Worm (Caenorhabditis elegans) whole organism, L2 larva: ENCODE measurements around the gene F46E10.18.
A peak's percentile ranks its signal among the peaks of the same experiment; 100 is the strongest.

Source experiments
- C34F6.9 ChIP-seq: fragments of 150-350 bp; optimal IDR thresholded peaks from 2 replicates; lab custom pipeline; 2014; ENCODE audit warnings: missing biosample characterization, missing genetic modification characterization
- F13H6.1 ChIP-seq: sonication (generic microtip); optimal IDR thresholded peaks from 2 replicates; lab custom pipeline; 2016; ENCODE audit warnings: missing genetic modification characterization, missing compliant biosample characterization
- Y55F3AM.14 ChIP-seq: fragments of 200-800 bp; sonication (Bioruptor generic); optimal IDR thresholded peaks from 2 replicates; lab custom pipeline; 2018; ENCODE audit warnings: mild to moderate bottlenecking, missing genetic modification characterization, missing compliant biosample characterization
- ZK546.5 ChIP-seq: sonication (generic microtip); optimal IDR thresholded peaks from 2 replicates; lab custom pipeline; 2017; ENCODE audit warnings: missing biosample characterization, missing genetic modification characterization
- alr-1 ChIP-seq: fragments of 150-350 bp; optimal IDR thresholded peaks from 2 replicates; lab custom pipeline; 2014; ENCODE audit warnings: missing biosample characterization, missing genetic modification characterization
- aly-2 ChIP-seq: fragments of 150-350 bp; optimal IDR thresholded peaks from 2 replicates; lab custom pipeline; 2014; ENCODE audit warnings: missing biosample characterization, missing genetic modification characterization
- ama-1 ChIP-seq: fragments of 150-350 bp; optimal IDR thresholded peaks from 2 replicates; lab custom pipeline; 2018; ENCODE audit warnings: inconsistent platforms
- blmp-1 ChIP-seq: sonication (generic microtip); optimal IDR thresholded peaks from 2 replicates; lab custom pipeline; 2017; ENCODE audit warnings: missing genetic modification characterization, mild to moderate bottlenecking, missing compliant biosample characterization, antibody characterized with exemption, moderate library complexity; ENCODE audit not compliant: insufficient read depth
- ceh-82 ChIP-seq: fragments of 150-350 bp; optimal IDR thresholded peaks from 2 replicates; lab custom pipeline; 2014; ENCODE audit warnings: missing biosample characterization, missing genetic modification characterization
- crh-2 ChIP-seq: sonication (generic microtip); optimal IDR thresholded peaks from 2 replicates; lab custom pipeline; 2017; ENCODE audit warnings: missing biosample characterization, missing genetic modification characterization
- dmd-4 ChIP-seq: sonication (generic microtip); optimal IDR thresholded peaks from 2 replicates; lab custom pipeline; 2017; ENCODE audit warnings: missing biosample characterization, missing genetic modification characterization
- elt-1 ChIP-seq: fragments of 150-350 bp; optimal IDR thresholded peaks from 2 replicates; lab custom pipeline; 2014; ENCODE audit warnings: missing biosample characterization, missing genetic modification characterization
- elt-3 ChIP-seq: sonication (generic microtip); optimal IDR thresholded peaks from 2 replicates; lab custom pipeline; 2017; ENCODE audit warnings: missing biosample characterization, missing genetic modification characterization
- fos-1 ChIP-seq: fragments of 150-350 bp; optimal IDR thresholded peaks from 2 replicates; lab custom pipeline; 2014; ENCODE audit warnings: missing biosample characterization, missing genetic modification characterization
- gmeb-1 ChIP-seq: fragments of 150-350 bp; optimal IDR thresholded peaks from 2 replicates; lab custom pipeline; 2014; ENCODE audit warnings: missing biosample characterization, missing genetic modification characterization
- lin-13 ChIP-seq: fragments of 150-350 bp; optimal IDR thresholded peaks from 2 replicates; lab custom pipeline; 2014; ENCODE audit warnings: missing biosample characterization, missing genetic modification reagents, missing genetic modification characterization
- lin-39 ChIP-seq: fragments of 150-350 bp; optimal IDR thresholded peaks from 2 replicates; lab custom pipeline; 2014; ENCODE audit warnings: missing biosample characterization, missing genetic modification reagents, missing genetic modification characterization
- lsy-2 ChIP-seq, 2 experiments: fragments of 150-350 bp in 1 of 2; sonication (generic microtip) in 1 of 2; optimal IDR thresholded peaks; 2 replicates each; lab custom pipeline; 2014 to 2017; ENCODE audit warnings: missing biosample characterization in 2 of 2, missing genetic modification characterization in 2 of 2
- mab-5 ChIP-seq: fragments of 150-350 bp; optimal IDR thresholded peaks from 2 replicates; lab custom pipeline; 2014; ENCODE audit warnings: missing biosample characterization, missing genetic modification characterization
- mbf-1 ChIP-seq: sonication (generic microtip); optimal IDR thresholded peaks from 2 replicates; lab custom pipeline; 2017; ENCODE audit warnings: missing biosample characterization, missing genetic modification characterization
- nhr-10 ChIP-seq: sonication (generic microtip); optimal IDR thresholded peaks from 2 replicates; lab custom pipeline; 2017; ENCODE audit warnings: missing biosample characterization, missing genetic modification characterization
- nhr-11 ChIP-seq: fragments of 150-350 bp; optimal IDR thresholded peaks from 2 replicates; lab custom pipeline; 2014; ENCODE audit warnings: missing biosample characterization, missing genetic modification characterization
- nhr-129 ChIP-seq: fragments of 150-350 bp; optimal IDR thresholded peaks from 2 replicates; lab custom pipeline; 2014; ENCODE audit warnings: missing biosample characterization, missing genetic modification characterization
- nhr-21 ChIP-seq: fragments of 150-350 bp; optimal IDR thresholded peaks from 2 replicates; lab custom pipeline; 2014; ENCODE audit warnings: missing biosample characterization, missing genetic modification characterization
- nhr-23 ChIP-seq: fragments of 150-350 bp; optimal IDR thresholded peaks from 2 replicates; lab custom pipeline; 2014; ENCODE audit warnings: missing biosample characterization, missing genetic modification reagents, missing genetic modification characterization
- nhr-237 ChIP-seq: fragments of 150-350 bp; optimal IDR thresholded peaks from 2 replicates; lab custom pipeline; 2014; ENCODE audit warnings: missing biosample characterization, missing genetic modification characterization
- nhr-6 ChIP-seq: fragments of 150-350 bp; optimal IDR thresholded peaks from 2 replicates; lab custom pipeline; 2014; ENCODE audit warnings: missing biosample characterization, missing genetic modification characterization
- peb-1 ChIP-seq: fragments of 150-350 bp; optimal IDR thresholded peaks from 2 replicates; lab custom pipeline; 2014; ENCODE audit warnings: missing biosample characterization, missing genetic modification characterization
- sem-4 ChIP-seq: fragments of 150-350 bp; optimal IDR thresholded peaks from 2 replicates; lab custom pipeline; 2014; ENCODE audit warnings: missing biosample characterization, missing genetic modification reagents, missing genetic modification characterization
- skn-1 ChIP-seq: sonication (generic microtip); optimal IDR thresholded peaks from 2 replicates; lab custom pipeline; 2017; ENCODE audit warnings: missing biosample characterization, missing genetic modification characterization
- sma-9 ChIP-seq, 2 experiments: fragments of 150-350 bp in 1 of 2; sonication (generic microtip) in 1 of 2; optimal IDR thresholded peaks; 2 replicates each; lab custom pipeline; 2014 to 2016; ENCODE audit warnings: missing genetic modification characterization in 2 of 2, mild to moderate bottlenecking in 1 of 2, missing biosample characterization in 1 of 2, missing compliant biosample characterization in 1 of 2, missing genetic modification reagents in 1 of 2, moderate library complexity in 1 of 2
- snpc-4 ChIP-seq: fragments of 150-350 bp; optimal IDR thresholded peaks from 2 replicates; lab custom pipeline; 2014; ENCODE audit warnings: missing biosample characterization, missing genetic modification characterization
- unc-39 ChIP-seq: fragments of 150-350 bp; optimal IDR thresholded peaks from 2 replicates; lab custom pipeline; 2014; ENCODE audit warnings: missing biosample characterization, missing genetic modification characterization
- unc-55 ChIP-seq: fragments of 150-350 bp; sonication (generic microtip); optimal IDR thresholded peaks from 3 replicates; lab custom pipeline; 2014; ENCODE audit warnings: missing biosample characterization, missing genetic modification reagents, missing genetic modification characterization
- zag-1 ChIP-seq: fragments of 150-350 bp; optimal IDR thresholded peaks from 2 replicates; lab custom pipeline; 2014; ENCODE audit warnings: missing biosample characterization, missing genetic modification characterization
- ztf-4 ChIP-seq: fragments of 150-350 bp; optimal IDR thresholded peaks from 2 replicates; lab custom pipeline; 2014; ENCODE audit warnings: missing biosample characterization, missing genetic modification characterization

The F46E10.18 gene

DNA sequence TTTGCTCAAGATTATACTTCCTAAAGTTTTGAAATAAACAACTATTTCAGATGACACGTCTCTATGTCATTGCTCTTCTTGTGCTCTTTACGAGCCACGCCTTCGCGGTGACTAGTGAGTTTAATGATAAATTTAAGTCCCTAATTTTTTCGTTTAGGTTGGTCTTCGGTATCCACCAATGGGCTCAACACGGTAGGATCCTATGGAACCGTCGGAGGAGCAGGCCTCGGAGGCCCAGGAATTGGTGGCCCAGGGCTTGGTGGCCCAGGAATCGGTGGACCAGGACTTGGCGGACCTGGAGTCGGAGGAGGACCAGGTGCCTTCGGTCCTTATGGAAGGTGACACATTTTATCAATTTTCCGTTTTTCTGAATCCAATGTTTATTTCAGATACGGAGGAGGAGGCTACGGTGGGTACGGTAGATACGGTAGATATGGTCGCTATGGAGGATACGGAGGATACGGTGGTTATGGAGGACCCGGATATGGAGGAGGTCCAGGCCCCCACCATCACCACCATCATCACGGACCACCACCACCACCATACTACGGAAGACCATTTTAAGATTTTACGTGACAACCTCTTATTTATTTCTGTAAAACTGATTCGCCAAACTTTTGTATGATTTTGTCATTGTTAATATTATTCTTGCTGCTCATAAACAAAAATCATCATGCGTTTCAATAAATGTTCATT, at the start of gene F46E10.18, which contains the start of gene F46E10.2:
TSS of gene F46E10.18 (plus strand) at position 646 of the 696 bp plus-strand sequence.
TSS of gene F46E10.2 (plus strand) at position 51 of the 696 bp plus-strand sequence.
- TF ChIP-seq gmeb-1 (tag; lab: Kevin White, UChicago) (no peak), elt-3 (tag; lab: Kevin White, UChicago) (no peak), ama-1 (lab: Kevin White, UChicago) (no peak), nhr-129 (tag; lab: Kevin White, UChicago) (no peak), sma-9 (GFP tag; optimal IDR thresholded peaks at IDR 0.05; lab: Kevin White, UChicago) (no peak), sma-9 (tag; optimal IDR thresholded peaks at IDR 0.05; lab: Kevin White, UChicago) (no peak)

DNA sequence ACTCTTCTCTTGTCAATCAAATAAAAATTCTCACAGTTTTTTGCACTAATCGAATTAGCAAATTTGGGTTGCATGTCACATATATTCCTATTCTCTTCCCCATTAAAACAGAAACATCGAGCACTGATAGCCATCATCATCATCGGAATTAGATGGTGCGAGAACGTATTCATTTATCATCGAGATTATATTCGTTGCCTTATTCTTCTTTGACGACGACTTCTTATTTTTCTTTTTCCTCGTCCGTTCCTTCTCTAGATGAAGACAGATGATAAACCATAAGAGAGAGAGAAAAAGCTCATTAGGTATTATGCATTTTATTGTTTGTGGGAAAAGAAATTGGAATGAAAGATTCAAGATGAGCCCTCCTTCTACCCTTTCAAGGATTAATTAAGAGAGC, 49.6 kb upstream of the F46E10.18 start:
- peak; percentile 13 for TF ChIP-seq mab-5
- TF ChIP-seq lsy-2 (tag; optimal IDR thresholded peaks at IDR 0.05; lab: Kevin White, UChicago): no peak
- TF ChIP-seq peb-1 (tag; lab: Kevin White, UChicago): no peak
- TF ChIP-seq unc-55 (GFP tag; lab: Kevin White, UChicago): peak; percentile 47
- TF ChIP-seq F13H6.1 (tag; lab: Kevin White, UChicago): no peak

DNA sequence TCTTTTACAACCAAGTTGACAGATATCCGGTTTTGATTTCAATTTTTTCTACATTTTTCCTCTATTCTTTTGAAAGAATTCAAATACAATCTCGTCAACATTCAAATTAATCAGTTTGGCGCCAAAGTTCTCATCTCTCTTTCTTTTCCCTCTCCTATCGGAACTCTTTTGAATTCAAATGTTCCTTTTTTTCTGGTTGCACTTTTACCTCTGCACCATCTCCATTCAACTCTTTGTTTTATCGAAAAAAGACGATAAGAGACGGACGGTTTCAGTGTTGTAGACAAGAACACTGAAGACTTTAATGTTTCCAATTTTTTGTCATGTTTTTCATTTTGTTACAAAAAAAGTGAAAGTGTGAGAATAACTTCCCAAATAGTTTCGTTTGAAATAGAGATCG, 44.8 kb upstream of the F46E10.18 start:
- peak; percentile 89 for TF ChIP-seq fos-1
- TF ChIP-seq nhr-23: no peak
- TF ChIP-seq unc-55 (GFP tag; lab: Kevin White, UChicago): no peak
- TF ChIP-seq nhr-10 (tag; lab: Kevin White, UChicago): no peak

DNA sequence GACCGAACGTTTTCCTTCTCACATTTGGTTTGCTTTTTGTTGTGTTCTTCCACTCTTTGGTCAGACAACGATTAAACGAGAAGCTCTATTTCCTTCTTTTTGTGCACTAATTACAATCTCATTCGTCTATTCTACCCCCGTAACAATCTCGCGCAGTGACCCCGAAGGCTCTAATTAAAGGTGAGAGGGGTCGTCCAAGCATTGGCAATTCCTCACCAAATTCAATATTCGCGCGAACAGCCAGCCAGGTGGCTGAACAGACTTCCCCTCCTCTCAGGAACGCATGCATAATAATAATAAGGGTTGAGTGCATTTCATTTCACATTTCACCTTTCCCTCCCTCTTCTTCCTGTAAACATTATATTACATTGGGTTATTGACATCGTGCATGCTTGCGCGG, 35.7 kb upstream of the F46E10.18 start:
- no peak for TF ChIP-seq dmd-4 (tag; lab: Kevin White, UChicago)
- no peak for TF ChIP-seq unc-39
- no peak for TF ChIP-seq unc-55 (GFP tag; lab: Kevin White, UChicago)
- no peak for TF ChIP-seq blmp-1
- no peak for TF ChIP-seq ceh-82
- TF ChIP-seq skn-1 (tag; lab: Kevin White, UChicago): no peak
- TF ChIP-seq mab-5: no peak
- no peak for TF ChIP-seq snpc-4 (tag; lab: Kevin White, UChicago)
- TF ChIP-seq nhr-23: no peak
- no peak for TF ChIP-seq Y55F3AM.14
- TF ChIP-seq peb-1 (tag; lab: Kevin White, UChicago): no peak
- no peak for TF ChIP-seq elt-3 (tag; lab: Kevin White, UChicago)
- TF ChIP-seq aly-2 (tag; lab: Kevin White, UChicago): no peak
- no peak for TF ChIP-seq C34F6.9
- TF ChIP-seq nhr-6 (tag; lab: Kevin White, UChicago): no peak
- TF ChIP-seq, all 48 proteins: peak for 0

DNA sequence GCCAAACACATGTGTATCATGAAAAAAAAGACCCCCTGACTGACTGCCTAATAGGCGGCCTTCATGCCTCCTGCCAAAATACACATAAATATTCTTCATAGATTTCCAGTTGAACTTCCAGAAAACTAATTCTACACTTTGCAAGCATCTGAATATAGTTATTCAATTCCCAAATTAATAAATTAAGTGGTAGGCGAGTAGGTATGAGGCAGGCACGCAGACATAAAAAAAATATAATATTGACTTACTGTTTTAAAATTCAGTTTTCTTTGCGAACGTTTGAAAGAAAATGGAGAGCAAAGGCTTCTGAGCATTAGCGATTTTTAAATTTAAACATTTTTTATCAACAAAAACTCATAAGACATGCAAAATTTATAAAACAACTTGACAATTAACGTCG, 33.0 kb upstream of the F46E10.18 start:
- TF ChIP-seq nhr-6 (tag; lab: Kevin White, UChicago) (no peak), elt-1 (tag; lab: Kevin White, UChicago) (no peak), lin-13 (peak; percentile 44), alr-1 (tag; lab: Kevin White, UChicago) (no peak), ama-1 (lab: Kevin White, UChicago) (peak; percentile 33), dmd-4 (tag; lab: Kevin White, UChicago) (no peak), nhr-23 (no peak), fos-1 (no peak), nhr-11 (tag; lab: Kevin White, UChicago) (no peak), ztf-4 (no peak), blmp-1 (no peak), unc-55 (GFP tag; lab: Kevin White, UChicago) (no peak), sem-4 (tag; lab: Kevin White, UChicago) (no peak), snpc-4 (tag; lab: Kevin White, UChicago) (no peak), lin-39 (tag; lab: Kevin White, UChicago) (no peak), C34F6.9 (no peak), nhr-237 (tag; lab: Kevin White, UChicago) (no peak), mbf-1 (tag; lab: Kevin White, UChicago) (no peak), crh-2 (peak; percentile 67), skn-1 (tag; lab: Kevin White, UChicago) (no peak), zag-1 (no peak), elt-3 (tag; lab: Kevin White, UChicago) (no peak), sma-9 (GFP tag; optimal IDR thresholded peaks at IDR 0.05; lab: Kevin White, UChicago) (no peak), sma-9 (tag; optimal IDR thresholded peaks at IDR 0.05; lab: Kevin White, UChicago) (no peak), ZK546.5 (tag; lab: Kevin White, UChicago) (no peak), nhr-10 (tag; lab: Kevin White, UChicago) (no peak), nhr-21 (tag; lab: Kevin White, UChicago) (no peak), gmeb-1 (tag; lab: Kevin White, UChicago) (peak; percentile 41)
